Worm (Caenorhabditis elegans) whole organism, early embryonic: ENCODE measurements around the gene F32D8.4.

ENCODE experiments used
- B0310.2 ChIP-seq: sonication (generic microtip); optimal IDR thresholded peaks from 2 replicates; lab custom pipeline; 2016; ENCODE audit warnings: mild to moderate bottlenecking, missing genetic modification characterization, missing compliant biosample characterization
- ama-1 ChIP-seq: fragments of 150-350 bp; optimal IDR thresholded peaks from 2 replicates; lab custom pipeline; 2014
- ceh-36 ChIP-seq: sonication (generic microtip); optimal IDR thresholded peaks from 2 replicates; lab custom pipeline; 2016; ENCODE audit warnings: missing genetic modification characterization, inconsistent platforms, missing compliant biosample characterization
- ets-7 ChIP-seq: sonication (generic microtip); optimal IDR thresholded peaks from 2 replicates; lab custom pipeline; 2016; ENCODE audit warnings: missing genotype, missing genetic modification characterization, missing compliant biosample characterization
- flt-1 ChIP-seq: fragments of 200-800 bp; sonication (Bioruptor generic); IDR thresholded peaks from 2 replicates; pipeline ENCODE4 v1.3.6; 2022; ENCODE audit warnings: missing genetic modification characterization, missing compliant biosample characterization
- hmbx-1 ChIP-seq: sonication (generic microtip); optimal IDR thresholded peaks from 2 replicates; lab custom pipeline; 2016; ENCODE audit warnings: mild to moderate bottlenecking, missing genetic modification characterization, missing compliant biosample characterization
- hmg-4 ChIP-seq: fragments of 200-800 bp; sonication (Bioruptor generic); optimal IDR thresholded peaks from 2 replicates; lab custom pipeline; 2018; ENCODE audit warnings: mild to moderate bottlenecking, missing genetic modification characterization, missing compliant biosample characterization
- hnd-1 ChIP-seq: sonication (generic microtip); optimal IDR thresholded peaks from 2 replicates; lab custom pipeline; 2016; ENCODE audit warnings: missing genetic modification characterization, missing compliant biosample characterization
- scrt-1 ChIP-seq: fragments of 200-800 bp; sonication (Bioruptor generic); IDR thresholded peaks from 2 replicates; pipeline ENCODE4 v1.3.6; 2022; ENCODE audit warnings: missing genetic modification characterization, missing compliant biosample characterization
- tbx-11 ChIP-seq: fragments of 200-800 bp; sonication (Bioruptor generic); IDR thresholded peaks from 2 replicates; pipeline ENCODE4 v1.3.6; 2022; ENCODE audit warnings: missing genetic modification characterization, missing compliant biosample characterization
- tbx-37 ChIP-seq: fragments of 200-800 bp; sonication (Bioruptor generic); conservative IDR thresholded peaks from 2 replicates; pipeline ENCODE4 v1.3.6; 2022; ENCODE audit warnings: missing genetic modification reagents, missing genetic modification characterization, missing compliant biosample characterization
- tra-4 ChIP-seq: sonication (generic microtip); optimal IDR thresholded peaks from 2 replicates; lab custom pipeline; 2017; ENCODE audit warnings: missing genetic modification characterization, missing compliant biosample characterization

DNA sequence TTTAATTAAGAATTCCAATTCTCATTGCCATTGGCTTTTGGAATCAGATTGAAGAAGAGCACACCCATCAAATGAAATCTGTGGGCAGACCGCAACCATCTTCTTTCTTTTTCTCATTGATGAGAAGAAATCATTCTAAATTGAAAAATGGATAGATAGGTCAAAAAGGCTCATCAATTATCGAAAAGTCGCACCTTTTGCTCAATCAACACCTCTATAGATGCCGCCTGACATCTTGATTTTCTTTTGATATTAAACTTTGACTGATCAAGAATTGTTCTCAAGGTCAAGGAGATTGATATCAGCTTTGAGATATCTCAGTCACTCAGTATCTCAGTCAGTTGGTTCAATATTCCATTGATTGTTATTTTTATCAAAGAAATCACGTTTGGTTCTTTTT is 16.6 kb upstream of the F32D8.4 start:
- TF ChIP-seq ets-7 (tag; lab: Kevin White, UChicago) (no peak), ama-1 (lab: Kevin White, UChicago) (no peak), tra-4 (no peak), hnd-1 (no peak), tbx-11 (no peak), flt-1 (GFP tag; lab: Robert Waterston, UW) (no peak), hmbx-1 (no peak), tbx-37 (GFP tag; lab: Robert Waterston, UW) (no peak), B0310.2 (tag; lab: Kevin White, UChicago) (no peak), scrt-1 (GFP tag; lab: Robert Waterston, UW) (no peak), hmg-4 (no peak), ceh-36 (no peak)
